Fruit fly (Drosophila melanogaster) whole organism, embryonic: ENCODE data around the gene CG12147.

ENCODE experiments used
- Aef1 ChIP-seq: fragments of 200-800 bp; sonication (Bioruptor generic); IDR thresholded peaks from 3 replicates; pipeline ENCODE4 v1.3.6; 2022; ENCODE audit warnings: missing biosample characterization, missing genetic modification characterization
- B-H2 ChIP-seq: fragments of 200-800 bp; sonication (Bioruptor generic); optimal IDR thresholded peaks from 2 replicates; lab custom pipeline; 2018; ENCODE audit warnings: missing biosample characterization, mild to moderate bottlenecking, missing genetic modification characterization
- Bteb2 ChIP-seq: fragments of 200-800 bp; sonication (Bioruptor generic); optimal IDR thresholded peaks from 2 replicates; lab custom pipeline; 2016; ENCODE audit warnings: missing biosample characterization, missing genetic modification characterization
- CG10274 ChIP-seq: fragments of 200-800 bp; sonication (Bioruptor generic); optimal IDR thresholded peaks from 3 replicates; lab custom pipeline; 2017; ENCODE audit warnings: missing biosample characterization, mild to moderate bottlenecking, missing genetic modification characterization
- CG11093 ChIP-seq: fragments of 200-800 bp; sonication (Bioruptor generic); IDR thresholded peaks from 3 replicates; pipeline ENCODE4 v1.3.6; 2022; ENCODE audit warnings: missing biosample characterization, missing genetic modification characterization
- CG12391 ChIP-seq: fragments of 200-800 bp; sonication (Bioruptor generic); optimal IDR thresholded peaks from 3 replicates; lab custom pipeline; 2018; ENCODE audit warnings: missing biosample characterization, mild to moderate bottlenecking, missing genetic modification characterization, moderate library complexity
- CG12659 ChIP-seq: fragments of 200-800 bp; sonication (Bioruptor generic); optimal IDR thresholded peaks from 3 replicates; lab custom pipeline; 2017; ENCODE audit warnings: mild to moderate bottlenecking, missing biosample characterization, missing genetic modification reagents, missing genetic modification characterization
- CG13624 ChIP-seq: fragments of 200-800 bp; sonication (Bioruptor generic); optimal IDR thresholded peaks from 2 replicates; lab custom pipeline; 2016; ENCODE audit warnings: missing biosample characterization, missing genetic modification characterization
- CG15073 ChIP-seq: fragments of 200-800 bp; sonication (Bioruptor generic); optimal IDR thresholded peaks from 2 replicates; lab custom pipeline; 2016; ENCODE audit warnings: missing biosample characterization, missing genetic modification characterization
- CG18476 ChIP-seq: fragments of 200-800 bp; sonication (Bioruptor generic); optimal IDR thresholded peaks from 2 replicates; lab custom pipeline; 2016; ENCODE audit warnings: missing biosample characterization, mild to moderate bottlenecking, missing genetic modification characterization
- CG18599 ChIP-seq: fragments of 200-800 bp; sonication (Bioruptor generic); optimal IDR thresholded peaks from 3 replicates; lab custom pipeline; 2017; ENCODE audit warnings: missing biosample characterization, missing genetic modification characterization, mild to moderate bottlenecking, moderate library complexity, missing genetic modification reagents
- CG18619 ChIP-seq: fragments of 200-800 bp; sonication (Bioruptor generic); optimal IDR thresholded peaks from 3 replicates; lab custom pipeline; 2017; ENCODE audit warnings: missing biosample characterization, mild to moderate bottlenecking, missing genetic modification characterization
- CG2129 ChIP-seq: fragments of 200-800 bp; sonication (Bioruptor generic); IDR thresholded peaks from 2 replicates; pipeline ENCODE4 v1.3.6; 2022; ENCODE audit warnings: missing biosample characterization, missing genetic modification characterization; ENCODE audit not compliant: partially characterized antibody
- CG34376 ChIP-seq: fragments of 200-800 bp; sonication (Bioruptor generic); optimal IDR thresholded peaks from 2 replicates; lab custom pipeline; 2018; ENCODE audit warnings: missing biosample characterization, mild to moderate bottlenecking, missing genetic modification characterization
- CG3995 ChIP-seq: fragments of 200-800 bp; sonication (Bioruptor generic); optimal IDR thresholded peaks from 3 replicates; lab custom pipeline; 2016; ENCODE audit warnings: missing biosample characterization, missing genetic modification characterization
- CG4424 ChIP-seq: fragments of 200-800 bp; sonication (Bioruptor generic); optimal IDR thresholded peaks from 3 replicates; lab custom pipeline; 2016; ENCODE audit warnings: missing biosample characterization, missing genetic modification characterization
- CG6854 ChIP-seq: fragments of 200-800 bp; sonication (Bioruptor generic); optimal IDR thresholded peaks from 3 replicates; lab custom pipeline; 2017; ENCODE audit warnings: missing biosample characterization, mild to moderate bottlenecking, missing genetic modification characterization
- CG7928 ChIP-seq: fragments of 200-800 bp; sonication (Bioruptor generic); optimal IDR thresholded peaks from 2 replicates; lab custom pipeline; 2017; ENCODE audit warnings: missing biosample characterization, mild to moderate bottlenecking, missing genetic modification characterization
- CG8089 ChIP-seq: fragments of 200-800 bp; sonication (Bioruptor generic); optimal IDR thresholded peaks from 3 replicates; lab custom pipeline; 2016; ENCODE audit warnings: missing biosample characterization, missing genetic modification characterization
- CG8388 ChIP-seq: fragments of 200-800 bp; sonication (Bioruptor generic); optimal IDR thresholded peaks from 2 replicates; lab custom pipeline; 2019; ENCODE audit warnings: missing biosample characterization, mild to moderate bottlenecking, missing genetic modification characterization, moderate library complexity
- Dp ChIP-seq: fragments of 200-800 bp; sonication (Bioruptor generic); optimal IDR thresholded peaks from 2 replicates; lab custom pipeline; 2018; ENCODE audit warnings: missing biosample characterization, mild to moderate bottlenecking, missing genetic modification characterization, moderate library complexity
- Ets65A ChIP-seq: fragments of 200-800 bp; sonication (Bioruptor generic); peaks from one replicate; lab custom pipeline; 2016; ENCODE audit warnings: missing biosample characterization, missing genetic modification characterization
- HLH54F ChIP-seq: fragments of 200-800 bp; sonication (Bioruptor generic); optimal IDR thresholded peaks from 3 replicates; lab custom pipeline; 2016; ENCODE audit warnings: missing biosample characterization, missing genetic modification characterization
- Hand ChIP-seq: fragments of 200-800 bp; sonication (Bioruptor generic); optimal IDR thresholded peaks from 2 replicates; lab custom pipeline; 2017; ENCODE audit warnings: mild to moderate bottlenecking, missing biosample characterization, missing genetic modification reagents, missing genetic modification characterization
- Hmx ChIP-seq: fragments of 200-800 bp; sonication (Bioruptor generic); optimal IDR thresholded peaks from 2 replicates; lab custom pipeline; 2016; ENCODE audit warnings: missing biosample characterization, missing genetic modification characterization
- NC2β ChIP-seq: fragments of 200-800 bp; sonication (Bioruptor generic); optimal IDR thresholded peaks from 2 replicates; lab custom pipeline; 2016; ENCODE audit warnings: missing biosample characterization, missing genetic modification characterization
- ac ChIP-seq: fragments of 200-800 bp; sonication (Bioruptor generic); optimal IDR thresholded peaks from 3 replicates; lab custom pipeline; 2017; ENCODE audit warnings: missing biosample characterization, mild to moderate bottlenecking, missing genetic modification characterization
- bigmax ChIP-seq: fragments of 200-800 bp; sonication (Bioruptor generic); optimal IDR thresholded peaks from 2 replicates; lab custom pipeline; 2018; ENCODE audit warnings: missing biosample characterization, mild to moderate bottlenecking, missing genetic modification characterization
- disco-r ChIP-seq: fragments of 200-800 bp; sonication (Bioruptor generic); optimal IDR thresholded peaks from 2 replicates; lab custom pipeline; 2016; ENCODE audit warnings: missing biosample characterization, missing genetic modification characterization
- dpn ChIP-seq, 2 experiments: fragments of 200-800 bp; sonication (Bioruptor generic); optimal IDR thresholded peaks; 3 replicates each; lab custom pipeline; 2016; ENCODE audit warnings: missing biosample characterization in 2 of 2, missing genetic modification characterization in 2 of 2
- en ChIP-seq: fragments of 200-800 bp; sonication (Bioruptor generic); optimal IDR thresholded peaks from 2 replicates; lab custom pipeline; 2016; ENCODE audit warnings: missing biosample characterization, missing genetic modification characterization
- gcm2 ChIP-seq: fragments of 200-800 bp; sonication (Bioruptor generic); optimal IDR thresholded peaks from 2 replicates; lab custom pipeline; 2016; ENCODE audit warnings: missing biosample characterization, missing genetic modification characterization
- grau ChIP-seq: fragments of 200-800 bp; optimal IDR thresholded peaks from 3 replicates; lab custom pipeline; 2019; ENCODE audit warnings: missing biosample characterization, mild to moderate bottlenecking, missing genetic modification characterization, moderate library complexity
- grn ChIP-seq: fragments of 200-800 bp; sonication (Bioruptor generic); optimal IDR thresholded peaks from 3 replicates; lab custom pipeline; 2017; ENCODE audit warnings: missing biosample characterization, missing genetic modification characterization
- gt ChIP-seq: fragments of 200-800 bp; sonication (Bioruptor generic); IDR thresholded peaks from 2 replicates; pipeline ENCODE4 v1.3.6; 2022; ENCODE audit warnings: missing biosample characterization, missing genetic modification characterization
- ham ChIP-seq: fragments of 200-800 bp; sonication (Bioruptor generic); IDR thresholded peaks from 2 replicates; pipeline ENCODE4 v1.3.6; 2022; ENCODE audit warnings: missing biosample characterization, missing genetic modification characterization
- knrl ChIP-seq: fragments of 200-800 bp; sonication (Bioruptor generic); IDR thresholded peaks from 3 replicates; pipeline ENCODE4 v1.3.6; 2022; ENCODE audit warnings: missing biosample characterization, missing genetic modification characterization; ENCODE audit not compliant: partially characterized antibody
- lbe ChIP-seq: fragments of 200-800 bp; sonication (Bioruptor generic); optimal IDR thresholded peaks from 2 replicates; lab custom pipeline; 2016; ENCODE audit warnings: missing biosample characterization, mild to moderate bottlenecking, missing genetic modification characterization
- mam ChIP-seq: fragments of 200-800 bp; sonication (Bioruptor generic); optimal IDR thresholded peaks from 3 replicates; lab custom pipeline; 2016; ENCODE audit warnings: missing biosample characterization, missing genetic modification characterization
- onecut ChIP-seq: fragments of 200-800 bp; sonication (Bioruptor generic); IDR thresholded peaks from 2 replicates; pipeline ENCODE4 v1.3.6; 2022; ENCODE audit warnings: missing biosample characterization, missing genetic modification characterization
- pfk ChIP-seq: fragments of 200-800 bp; sonication (Bioruptor generic); optimal IDR thresholded peaks from 2 replicates; lab custom pipeline; 2018; ENCODE audit warnings: missing biosample characterization, mild to moderate bottlenecking, missing genetic modification characterization, moderate library complexity
- pho ChIP-seq: fragments of 200-800 bp; sonication (Bioruptor generic); optimal IDR thresholded peaks from 2 replicates; lab custom pipeline; 2016; ENCODE audit warnings: missing biosample characterization, missing genetic modification characterization
- prd ChIP-seq, 3 experiments: fragments of >200 bp in 2 of 3; fragments of 200-800 bp in 1 of 3; sonication (Bioruptor generic) in 1 of 3; optimal IDR thresholded peaks in 2 of 3; IDR thresholded peaks in 1 of 3; 2 replicates in 2 of 3; 3 replicates in 1 of 3; pipeline versions ENCODE4 v1.3.6 to Lab custom; 2017 to 2022; ENCODE audit warnings: missing biosample characterization in 1 of 3, missing genetic modification characterization in 1 of 3
- run ChIP-seq: fragments of 200-800 bp; sonication (Bioruptor generic); optimal IDR thresholded peaks from 3 replicates; lab custom pipeline; 2018; ENCODE audit warnings: missing biosample characterization, mild to moderate bottlenecking, missing genetic modification characterization
- sens-2 ChIP-seq: fragments of 200-800 bp; sonication (Bioruptor generic); IDR thresholded peaks from 2 replicates; pipeline ENCODE4 v1.3.6; 2022; ENCODE audit warnings: missing biosample characterization, missing genetic modification characterization
- sisA ChIP-seq: fragments of 200-800 bp; sonication (Bioruptor generic); IDR thresholded peaks from 2 replicates; pipeline ENCODE4 v1.3.6; 2022; ENCODE audit warnings: missing biosample characterization, missing genetic modification characterization
- tap ChIP-seq: fragments of 200-800 bp; optimal IDR thresholded peaks from 3 replicates; lab custom pipeline; 2019; ENCODE audit warnings: missing biosample characterization, mild to moderate bottlenecking, missing genetic modification characterization, moderate library complexity
- tin ChIP-seq: fragments of 200-800 bp; sonication (Bioruptor generic); optimal IDR thresholded peaks from 3 replicates; lab custom pipeline; 2016; ENCODE audit warnings: missing biosample characterization, missing genetic modification characterization
- twi ChIP-seq: fragments of 200-800 bp; optimal IDR thresholded peaks from 2 replicates; lab custom pipeline; 2019; ENCODE audit warnings: missing biosample characterization, mild to moderate bottlenecking, missing genetic modification characterization, moderate library complexity
- vnd ChIP-seq: fragments of 200-800 bp; sonication (Bioruptor generic); IDR thresholded peaks from 3 replicates; pipeline ENCODE4 v1.3.6; 2022; ENCODE audit warnings: missing biosample characterization, missing genetic modification characterization; ENCODE audit not compliant: partially characterized antibody
- yki ChIP-seq: fragments of >200 bp; optimal IDR thresholded peaks from 3 replicates; lab custom pipeline; 2018

Gene CG12147

dm6 chr3R:5466875-5467274, 39.8 kb upstream of the CG12147 start, which contains the start of gene RpL35A (continued):
- TF ChIP-seq CG8388 (GFP tag; lab: Kevin White, UChicago) (peak; percentile 73), CG2129 (GFP tag; lab: Robert Waterston, UW) (no peak), HLH54F (GFP tag; lab: Kevin White, UChicago) (no peak), NC2β (GFP tag; lab: Kevin White, UChicago) (peak; percentile 93), CG7928 (GFP tag; lab: Kevin White, UChicago) (peak; percentile 43), pho (GFP tag; lab: Kevin White, UChicago) (peak; percentile 33), vnd (GFP tag; lab: Robert Waterston, UW) (no peak), disco-r (GFP tag; lab: Kevin White, UChicago) (peak; percentile 41), run (peak; percentile 24), sens-2 (GFP tag; lab: Robert Waterston, UW) (peak; percentile 74; the same call in 1 of the 2 replicates), grau (tag; lab: Kevin White, UChicago) (peak; percentile 57), Dp (GFP tag; lab: Kevin White, UChicago) (peak; percentile 43), Hand (peak; percentile 77), ham (GFP tag; lab: Robert Waterston, UW) (no peak), CG12391 (tag; lab: Kevin White, UChicago) (peak; percentile 70), prd (optimal IDR thresholded peaks at IDR 0.05; lab: Kevin White, UChicago) (no peak), prd (GFP tag; IDR thresholded peaks at IDR 0.05; lab: Robert Waterston, UW) (peak; percentile 28; the same call in 1 of the 3 replicates), tin (GFP tag; lab: Kevin White, UChicago) (peak; percentile 9), CG15073 (GFP tag; lab: Kevin White, UChicago) (no peak), CG34376 (GFP tag; lab: Kevin White, UChicago) (peak; percentile 96), gt (GFP tag; lab: Robert Waterston, UW) (no peak), bigmax (peak; percentile 75), CG11093 (no peak), CG13624 (GFP tag; lab: Kevin White, UChicago) (peak; percentile 61), mam (peak; percentile 15), CG18599 (peak; percentile 79), sisA (GFP tag; lab: Robert Waterston, UW) (no peak), en (peak; percentile 57), ac (GFP tag; lab: Kevin White, UChicago) (peak; percentile 61), Bteb2 (GFP tag; lab: Kevin White, UChicago) (peak; percentile 63), CG4424 (GFP tag; lab: Kevin White, UChicago) (peak; percentile 59), knrl (no peak), CG8089 (GFP tag; lab: Kevin White, UChicago) (peak; percentile 74), CG12659 (GFP tag; lab: Kevin White, UChicago) (peak; percentile 76), gcm2 (GFP tag; lab: Kevin White, UChicago) (peak; percentile 38), CG18476 (GFP tag; lab: Kevin White, UChicago) (peak; percentile 26), grn (peak; percentile 43), pfk (GFP tag; lab: Kevin White, UChicago) (peak; percentile 79), CG6854 (GFP tag; lab: Kevin White, UChicago) (peak; percentile 82), Aef1 (GFP tag; lab: Robert Waterston, UW) (no peak), CG18619 (GFP tag; lab: Kevin White, UChicago) (peak; percentile 82), yki (no peak), dpn (GFP tag; optimal IDR thresholded peaks at IDR 0.05; lab: Kevin White, UChicago) (peak in 1 of 2 experiments; percentile 71), Hmx (GFP tag; lab: Kevin White, UChicago) (no peak), twi (tag; lab: Kevin White, UChicago) (peak; percentile 46), CG3995 (GFP tag; lab: Kevin White, UChicago) (peak; percentile 27), lbe (GFP tag; lab: Kevin White, UChicago) (peak; percentile 74), Ets65A (GFP tag; lab: Kevin White, UChicago) (peak; percentile 70), B-H2 (GFP tag; lab: Kevin White, UChicago) (peak; percentile 89), onecut (GFP tag; lab: Robert Waterston, UW) (peak; percentile 70), CG10274 (GFP tag; lab: Kevin White, UChicago) (peak; percentile 65), tap (tag; lab: Kevin White, UChicago) (peak; percentile 63)
